Fruit fly (Drosophila melanogaster): ENCODE measurements around the gene CG17283.

- TF ChIP-seq Jra (GFP tag; optimal IDR thresholded peaks at IDR 0.05) (no peak), h (GFP tag; optimal IDR thresholded peaks at IDR 0.05) (no peak), Hnf4 (GFP tag; optimal IDR thresholded peaks at IDR 0.05) (no peak), pan (optimal IDR thresholded peaks at IDR 0.05) (no peak), Hr78 (GFP tag; optimal IDR thresholded peaks at IDR 0.05) (no peak), Sp1 (GFP tag; optimal IDR thresholded peaks at IDR 0.05) (no peak), rgr (GFP tag; optimal IDR thresholded peaks at IDR 0.05) (no peak), Abd-B (GFP tag; optimal IDR thresholded peaks at IDR 0.05) (no peak), fru (GFP tag; optimal IDR thresholded peaks at IDR 0.05) (no peak)
Measured at dm6 chr3R:17418459-17418858, 10.8 kb downstream of the CG17283 start, which contains the start of gene CG42834.
